Worm (Caenorhabditis elegans) whole organism, L4 larva: ENCODE measurements around the gene slc-9B.2.

Source experiments
- D1046.2 ChIP-seq: fragments of 200-800 bp; sonication (Bioruptor generic); IDR thresholded peaks from 2 replicates; pipeline ENCODE4 v1.3.6; 2022; ENCODE audit warnings: missing genetic modification characterization, missing compliant biosample characterization
- F10B5.3 ChIP-seq: sonication (generic microtip); optimal IDR thresholded peaks from 2 replicates; lab custom pipeline; 2016; ENCODE audit warnings: mild to moderate bottlenecking, missing genetic modification characterization, missing compliant biosample characterization
- F26F4.8 ChIP-seq: fragments of 200-800 bp; sonication (Bioruptor generic); conservative IDR thresholded peaks from 2 replicates; pipeline ENCODE4 v1.3.6; 2022; ENCODE audit warnings: missing genetic modification characterization, missing compliant biosample characterization
- R02D3.7 ChIP-seq: fragments of 150-350 bp; sonication (generic microtip); optimal IDR thresholded peaks from 3 replicates; lab custom pipeline; 2014; ENCODE audit warnings: missing biosample characterization, missing genetic modification characterization
- Y5F2A.4 ChIP-seq: fragments of 200-800 bp; sonication (Bioruptor generic); optimal IDR thresholded peaks from 2 replicates; lab custom pipeline; 2018; ENCODE audit warnings: mild to moderate bottlenecking, missing genetic modification characterization, missing compliant biosample characterization
- aly-2 ChIP-seq: sonication (generic microtip); optimal IDR thresholded peaks from 2 replicates; lab custom pipeline; 2018; ENCODE audit warnings: missing biosample characterization, missing genetic modification characterization
- ceh-20 ChIP-seq: fragments of 200-800 bp; sonication (Bioruptor generic); IDR thresholded peaks from 2 replicates; pipeline ENCODE4 v1.3.6; 2022; ENCODE audit warnings: missing genetic modification reagents, missing genetic modification characterization, missing compliant biosample characterization
- ces-1 ChIP-seq: fragments of 150-350 bp; sonication (generic microtip); optimal IDR thresholded peaks from 4 replicates; lab custom pipeline; 2014; ENCODE audit warnings: missing biosample characterization, missing genetic modification reagents, missing genetic modification characterization
- daf-12 ChIP-seq: fragments of 150-350 bp; optimal IDR thresholded peaks from 2 replicates; lab custom pipeline; 2014; ENCODE audit warnings: missing biosample characterization, missing genetic modification reagents, missing genetic modification characterization
- daf-16 ChIP-seq, 3 experiments: sonication (generic microtip); optimal IDR thresholded peaks; 2 replicates each; lab custom pipeline; 2016 to 2017; ENCODE audit warnings: missing genetic modification characterization in 3 of 3, missing genetic modification reagents in 3 of 3, mild to moderate bottlenecking in 2 of 3, missing compliant biosample characterization in 2 of 3, missing biosample characterization in 1 of 3, moderate library complexity in 1 of 3
- dmd-6 ChIP-seq: fragments of 200-800 bp; sonication (Bioruptor generic); IDR thresholded peaks from 2 replicates; pipeline ENCODE4 v1.3.6; 2022; ENCODE audit warnings: missing genetic modification reagents, missing genetic modification characterization, missing compliant biosample characterization
- dmd-9 ChIP-seq: fragments of 200-800 bp; sonication (Bioruptor generic); IDR thresholded peaks from 2 replicates; pipeline ENCODE4 v1.3.6; 2022; ENCODE audit warnings: missing genetic modification reagents, missing genetic modification characterization, missing compliant biosample characterization
- egl-43 ChIP-seq: fragments of 200-800 bp; sonication (Bioruptor generic); IDR thresholded peaks from 2 replicates; pipeline ENCODE4 v1.3.6; 2022; ENCODE audit warnings: missing genetic modification reagents, missing genetic modification characterization, missing compliant biosample characterization
- fkh-10 ChIP-seq: fragments of 150-350 bp; optimal IDR thresholded peaks from 2 replicates; lab custom pipeline; 2014; ENCODE audit warnings: missing biosample characterization, missing genetic modification reagents, missing genetic modification characterization
- hlh-11 ChIP-seq: fragments of 200-800 bp; sonication (Bioruptor generic); optimal IDR thresholded peaks from 2 replicates; lab custom pipeline; 2018; ENCODE audit warnings: mild to moderate bottlenecking, missing genetic modification characterization, missing compliant biosample characterization
- hlh-30 ChIP-seq: sonication (generic microtip); optimal IDR thresholded peaks from 2 replicates; lab custom pipeline; 2017; ENCODE audit warnings: antibody characterized with exemption, mild to moderate bottlenecking, missing genetic modification characterization, missing compliant biosample characterization; ENCODE audit not compliant: insufficient read depth
- jun-1 ChIP-seq: fragments of 150-350 bp; optimal IDR thresholded peaks from 2 replicates; lab custom pipeline; 2014; ENCODE audit warnings: missing biosample characterization, missing genetic modification reagents, missing genetic modification characterization
- lin-1 ChIP-seq: fragments of 200-800 bp; sonication (Bioruptor generic); IDR thresholded peaks from 2 replicates; pipeline ENCODE4 v1.3.6; 2022; ENCODE audit warnings: missing genetic modification reagents, missing genetic modification characterization, missing compliant biosample characterization
- lin-29 ChIP-seq: fragments of 200-800 bp; sonication (Bioruptor generic); IDR thresholded peaks from 2 replicates; pipeline ENCODE4 v1.3.6; 2022; ENCODE audit warnings: missing genetic modification reagents, missing genetic modification characterization, missing compliant biosample characterization
- madf-5 ChIP-seq, 2 experiments: fragments of 200-800 bp; sonication (Bioruptor generic); IDR thresholded peaks; 2 replicates each; pipeline ENCODE4 v1.3.6; 2022; ENCODE audit warnings: missing compliant biosample characterization in 2 of 2, missing genetic modification characterization in 2 of 2
- nhr-11 ChIP-seq: fragments of 150-350 bp; optimal IDR thresholded peaks from 2 replicates; lab custom pipeline; 2014; ENCODE audit warnings: missing biosample characterization, missing genetic modification characterization
- nhr-111 ChIP-seq: fragments of 200-800 bp; sonication (Bioruptor generic); optimal IDR thresholded peaks from 2 replicates; lab custom pipeline; 2018; ENCODE audit warnings: mild to moderate bottlenecking, missing genetic modification characterization, missing compliant biosample characterization
- nhr-237 ChIP-seq: sonication (generic microtip); optimal IDR thresholded peaks from 2 replicates; lab custom pipeline; 2017; ENCODE audit warnings: missing biosample characterization, missing genetic modification characterization
- nhr-42 ChIP-seq: fragments of 200-800 bp; sonication (Bioruptor generic); IDR thresholded peaks from 2 replicates; pipeline ENCODE4 v1.3.6; 2022; ENCODE audit warnings: missing genetic modification characterization, missing compliant biosample characterization
- nhr-76 ChIP-seq: fragments of 150-350 bp; optimal IDR thresholded peaks from 2 replicates; lab custom pipeline; 2014; ENCODE audit warnings: missing biosample characterization, missing genetic modification characterization
- nhr-77 ChIP-seq: fragments of 150-350 bp; optimal IDR thresholded peaks from 2 replicates; lab custom pipeline; 2014; ENCODE audit warnings: missing biosample characterization, missing genetic modification characterization
- set-16 ChIP-seq: fragments of 200-800 bp; sonication (Bioruptor generic); IDR thresholded peaks from 2 replicates; pipeline ENCODE4 v1.3.6; 2022; ENCODE audit warnings: missing genetic modification reagents, missing genetic modification characterization, missing compliant biosample characterization
- skn-1 ChIP-seq: fragments of 150-350 bp; optimal IDR thresholded peaks from 2 replicates; lab custom pipeline; 2014; ENCODE audit warnings: missing biosample characterization, missing genetic modification characterization
- snpc-1.2 ChIP-seq: fragments of 200-800 bp; sonication (Bioruptor generic); IDR thresholded peaks from 2 replicates; pipeline ENCODE4 v1.3.6; 2022; ENCODE audit warnings: missing genetic modification reagents, missing genetic modification characterization, missing compliant biosample characterization
- spr-1 ChIP-seq: sonication (generic microtip); optimal IDR thresholded peaks from 2 replicates; lab custom pipeline; 2016; ENCODE audit warnings: mild to moderate bottlenecking, missing genetic modification characterization, missing compliant biosample characterization
- spr-3 ChIP-seq: fragments of 200-800 bp; sonication (Bioruptor generic); optimal IDR thresholded peaks from 2 replicates; lab custom pipeline; 2018; ENCODE audit warnings: mild to moderate bottlenecking, missing genetic modification characterization, missing compliant biosample characterization
- unc-130 ChIP-seq: sonication (generic microtip); optimal IDR thresholded peaks from 2 replicates; lab custom pipeline; 2016; ENCODE audit warnings: missing genetic modification reagents, missing genetic modification characterization, missing compliant biosample characterization
- unc-62 ChIP-seq, 3 experiments: fragments of 150-350 bp in 1 of 3; sonication (generic microtip); optimal IDR thresholded peaks in 2 of 3; peaks in 1 of 3; 1 replicate in 1 of 3; 2 replicates in 2 of 3; lab custom pipeline; 2014 to 2017; ENCODE audit warnings: missing biosample characterization in 3 of 3, missing genetic modification characterization in 3 of 3, missing genetic modification reagents in 3 of 3, missing genotype in 1 of 3
- vab-7 ChIP-seq: fragments of 200-800 bp; sonication (Bioruptor generic); IDR thresholded peaks from 2 replicates; pipeline ENCODE4 v1.3.6; 2022; ENCODE audit warnings: missing genetic modification reagents, missing genetic modification characterization, missing compliant biosample characterization
- zip-11 ChIP-seq: fragments of 200-800 bp; sonication (Bioruptor generic); IDR thresholded peaks from 2 replicates; pipeline ENCODE4 v1.3.6; 2022; ENCODE audit warnings: missing genetic modification characterization, missing compliant biosample characterization
- zip-2 ChIP-seq: fragments of 150-350 bp; optimal IDR thresholded peaks from 2 replicates; lab custom pipeline; 2014; ENCODE audit warnings: missing biosample characterization, missing genetic modification characterization

Gene slc-9B.2

DNA sequence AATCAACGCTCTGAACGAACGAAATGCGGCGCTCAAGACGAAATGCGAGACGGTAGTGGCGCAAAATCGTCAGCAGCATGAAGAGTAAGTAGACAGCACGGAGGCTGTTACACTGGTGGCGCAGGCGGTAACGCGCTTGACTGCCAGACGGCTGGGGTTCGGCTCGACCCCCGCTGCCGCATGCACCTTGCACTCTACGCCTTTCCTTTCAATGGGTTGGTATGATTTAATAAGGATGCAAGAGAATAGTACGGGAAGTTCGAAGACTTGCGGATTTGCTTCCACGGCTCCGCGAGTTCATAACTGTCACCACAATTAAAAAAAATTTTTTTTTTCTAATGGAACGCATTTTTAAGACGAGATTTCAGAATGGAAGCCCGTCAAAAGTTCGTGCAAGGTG is 31.2 kb downstream of the slc-9B.2 start (continued):
- TF ChIP-seq spr-1 (peak; percentile 85), lin-1 (peak; percentile 82), ces-1 (GFP tag; lab: Kevin White, UChicago) (peak; percentile 6), fkh-10 (no peak)

DNA sequence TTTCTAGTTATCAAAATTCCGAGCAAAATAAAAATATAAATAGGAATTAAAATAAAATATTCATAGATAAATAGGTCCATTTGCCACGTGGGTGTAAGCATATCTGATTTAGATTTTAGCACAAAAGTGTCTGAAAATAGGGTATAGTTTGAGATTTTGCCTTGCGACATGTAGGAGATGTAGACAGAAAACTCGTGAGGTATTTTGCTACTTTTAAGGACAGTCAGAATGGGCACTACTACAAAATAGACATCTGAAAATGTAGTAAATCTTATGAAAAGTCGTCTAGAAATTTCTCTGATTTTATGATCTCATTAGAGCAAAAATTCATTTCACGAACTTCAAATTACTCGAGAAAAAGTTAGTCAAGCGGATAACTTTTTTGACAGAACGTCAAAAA is 35.8 kb downstream of the slc-9B.2 start, which contains the start of gene srv-34:
Gene srv-34, minus strand, starts transcription at position 101 of the 400 bp plus-strand sequence.
- TF ChIP-seq F10B5.3 (tag; lab: Kevin White, UChicago), result no peak
- peak in 1 of 2 experiments; percentile 62 for TF ChIP-seq unc-62 (GFP tag; optimal IDR thresholded peaks at IDR 0.05 in 1 of 2; lab: Kevin White, UChicago)
- no peak for TF ChIP-seq unc-62 (tag; optimal IDR thresholded peaks at IDR 0.05; lab: Kevin White, UChicago)
- TF ChIP-seq, all 104 proteins: peak for 1

DNA sequence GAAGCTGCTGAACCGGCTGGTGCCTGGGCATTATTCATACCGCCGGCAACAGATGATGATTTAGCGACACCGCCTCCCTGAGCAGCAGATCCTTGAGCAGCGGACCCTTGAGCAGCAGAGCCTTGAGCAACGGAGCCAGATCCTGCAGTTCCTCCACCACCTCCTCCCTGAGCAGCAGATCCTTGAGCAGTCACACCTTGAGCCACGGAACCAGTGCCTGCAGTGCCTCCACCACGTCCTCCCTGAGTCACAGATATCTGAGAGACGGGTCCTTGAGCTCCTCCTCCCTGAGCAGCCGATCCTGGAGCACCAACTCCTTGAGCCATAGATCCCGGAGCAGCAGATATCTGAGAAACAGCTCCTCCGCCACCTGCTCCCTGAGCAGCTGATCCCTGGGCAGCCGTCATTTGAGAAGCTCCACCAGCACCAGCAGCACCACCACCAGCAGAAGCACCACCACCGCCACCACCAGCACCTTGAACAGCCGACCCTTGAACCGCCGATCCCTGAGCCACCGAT is 37.6 kb downstream of the slc-9B.2 start:
- TF ChIP-seq zip-11 (GFP tag; lab: Robert Waterston, UW) (no peak), set-16 (GFP tag; lab: Robert Waterston, UW) (peak; percentile 95), F26F4.8 (GFP tag; lab: Robert Waterston, UW) (no peak), snpc-1.2 (GFP tag; lab: Robert Waterston, UW) (0 out of 2 replicates have a peak, but pooled peaks have one; percentile 41), nhr-77 (no peak), jun-1 (tag; lab: Kevin White, UChicago) (no peak), nhr-237 (tag; lab: Kevin White, UChicago) (no peak)

DNA sequence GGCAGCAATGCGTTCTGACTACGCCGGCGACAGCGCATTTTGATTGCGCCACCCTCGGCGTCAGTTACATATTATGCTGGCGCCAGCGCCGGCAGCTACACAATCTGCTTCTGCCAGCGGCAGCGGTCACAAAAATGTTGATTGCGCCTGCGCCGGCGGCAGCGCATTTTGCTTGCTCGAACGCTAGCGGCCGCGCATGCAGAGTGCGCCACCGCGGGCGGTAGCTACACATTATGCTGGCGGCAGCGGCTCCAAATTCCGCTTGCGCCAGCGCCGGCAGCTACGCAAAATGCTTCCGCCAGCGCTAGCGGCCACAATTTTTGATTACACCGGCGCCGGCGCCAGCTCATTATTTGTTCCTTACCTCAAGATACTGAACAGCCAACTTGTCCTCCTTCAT is 38.3 kb downstream of the slc-9B.2 start:
- TF ChIP-seq D1046.2 (GFP tag; lab: Robert Waterston, UW), result peak; percentile 72; the same call in 1 of the 2 replicates
- TF ChIP-seq R02D3.7 (tag; lab: Kevin White, UChicago), result no peak
- no peak for TF ChIP-seq nhr-111 (GFP tag; lab: Kevin White, UChicago)
- no peak for TF ChIP-seq dmd-6 (GFP tag; lab: Robert Waterston, UW)
- TF ChIP-seq nhr-11 (tag; lab: Kevin White, UChicago), result no peak
- TF ChIP-seq aly-2 (tag; lab: Kevin White, UChicago), result no peak
- TF ChIP-seq zip-2 (tag; lab: Kevin White, UChicago), result no peak
- no peak for TF ChIP-seq skn-1 (tag; lab: Kevin White, UChicago)
- TF ChIP-seq vab-7, result no peak
- no peak for TF ChIP-seq jun-1 (tag; lab: Kevin White, UChicago)
- TF ChIP-seq lin-29 (GFP tag; lab: Robert Waterston, UW), result no peak
- peak; percentile 25; the same call in 1 of the 2 replicates for TF ChIP-seq nhr-42 (GFP tag; lab: Robert Waterston, UW)
- TF ChIP-seq ceh-20 (GFP tag; lab: Robert Waterston, UW), result no peak
- peak; percentile 91 for TF ChIP-seq set-16 (GFP tag; lab: Robert Waterston, UW)
- peak; percentile 60; the same call in 1 of the 2 replicates for TF ChIP-seq egl-43 (GFP tag; lab: Robert Waterston, UW)
- TF ChIP-seq dmd-9 (GFP tag; lab: Robert Waterston, UW), result 0 out of 2 replicates have a peak, but pooled peaks have one; percentile 21

DNA sequence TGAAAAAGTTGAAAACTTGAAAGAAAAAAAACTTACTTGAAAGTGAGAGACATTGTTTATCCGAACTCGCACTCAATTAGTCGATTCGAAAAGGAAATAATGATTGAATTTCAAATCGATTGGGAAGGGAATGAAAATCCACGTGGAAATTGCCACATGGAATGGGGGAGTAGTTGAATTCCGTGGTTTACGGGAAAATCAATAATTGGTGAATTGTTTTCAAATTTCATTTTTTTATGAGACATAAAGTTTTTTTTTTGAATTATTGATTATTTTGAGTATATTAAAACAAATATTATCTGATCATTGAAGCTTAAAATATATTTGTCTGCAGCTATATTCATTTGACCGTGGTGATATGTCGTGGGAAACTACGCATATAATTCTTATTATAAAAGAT is 39.0 kb downstream of the slc-9B.2 start, which contains the start of gene F13A7.1:
Gene F13A7.1, minus strand, starts transcription at position 101 of the 400 bp plus-strand sequence.
- TF ChIP-seq dmd-9 (GFP tag; lab: Robert Waterston, UW) (no peak), madf-5 (GFP tag; IDR thresholded peaks at IDR 0.05; lab: Robert Waterston, UW) (no peak), snpc-1.2 (GFP tag; lab: Robert Waterston, UW) (no peak), hlh-30 (tag; lab: Kevin White, UChicago) (no peak), daf-16 (GFP tag; optimal IDR thresholded peaks at IDR 0.05; lab: Kevin White, UChicago) (no peak), daf-16 (tag; optimal IDR thresholded peaks at IDR 0.05; lab: Kevin White, UChicago) (no peak), daf-12 (no peak), hlh-11 (tag; lab: Kevin White, UChicago) (no peak), Y5F2A.4 (GFP tag; lab: Kevin White, UChicago) (no peak), nhr-76 (no peak), unc-130 (GFP tag; lab: Kevin White, UChicago) (no peak), nhr-11 (tag; lab: Kevin White, UChicago) (no peak), set-16 (GFP tag; lab: Robert Waterston, UW) (no peak), aly-2 (tag; lab: Kevin White, UChicago) (no peak), spr-3 (GFP tag; lab: Kevin White, UChicago) (no peak)
- TF ChIP-seq, all 104 proteins: peak for 0
